Fruit fly (Drosophila melanogaster): Measurements from ENCODE around the gene U4-U6-60K.

dm6 chr3L:17465804-17466203 lies 47.9 kb downstream of the U4-U6-60K start, which contains the start of gene QIL1:
- TF ChIP-seq CG4496 (GFP tag; IDR thresholded peaks at IDR 0.05) (no peak), CG13204 (GFP tag; optimal IDR thresholded peaks at IDR 0.05) (no peak), EcR (GFP tag; optimal IDR thresholded peaks at IDR 0.05) (no peak), CG15710 (tag; optimal IDR thresholded peaks at IDR 0.05) (no peak)

Measured in whole organism, pupa.